Worm (Caenorhabditis elegans) whole organism, L4/young adult: Measurements from ENCODE around the gene F09F9.3.

ENCODE experiments used
- W03F9.2 ChIP-seq: fragments of 150-350 bp; optimal IDR thresholded peaks from 2 replicates; lab custom pipeline; 2014; ENCODE audit warnings: missing biosample characterization, missing genetic modification characterization
- dao-5 ChIP-seq: sonication (generic microtip); optimal IDR thresholded peaks from 2 replicates; lab custom pipeline; 2016; ENCODE audit warnings: missing genotype, missing genetic modification characterization, moderate library complexity, missing compliant biosample characterization
- him-1 ChIP-seq: sonication (generic microtip); optimal IDR thresholded peaks from 2 replicates; lab custom pipeline; 2016; ENCODE audit warnings: missing genotype, missing genetic modification reagents, missing genetic modification characterization, missing compliant biosample characterization

DNA sequence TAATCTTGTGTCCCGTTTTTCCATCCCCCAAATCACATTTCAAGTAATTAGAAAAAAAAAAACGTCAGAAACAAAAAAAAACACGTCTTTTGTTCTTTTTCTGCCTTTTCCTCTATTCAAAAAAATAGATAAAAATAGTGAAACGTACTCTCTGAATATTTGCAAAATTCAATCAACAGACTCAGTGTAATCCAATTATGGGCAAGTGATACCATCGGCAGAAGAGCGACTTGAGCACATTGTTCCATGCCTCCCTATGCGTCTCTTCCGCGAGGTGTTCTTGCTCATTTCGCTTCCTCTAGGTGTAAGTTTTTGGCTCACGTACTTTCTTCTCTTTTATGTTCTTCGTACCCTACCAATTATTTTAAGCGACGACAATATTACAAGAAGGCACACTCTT, 42.6 kb upstream of the F09F9.3 start, which contains the start of gene ZK470.1:
- TF ChIP-seq dao-5 (tag; lab: Kevin White, UChicago) (no peak), W03F9.2 (tag; lab: Kevin White, UChicago) (no peak), him-1 (tag; lab: Kevin White, UChicago) (no peak)
